Worm (Caenorhabditis elegans) whole organism, L4/young adult: ENCODE results near the gene clec-147.
A peak's percentile ranks its signal among the peaks of the same experiment; 100 is the strongest.

Experiments
- W03F9.2 ChIP-seq: fragments of 150-350 bp; optimal IDR thresholded peaks from 2 replicates; lab custom pipeline; 2014; ENCODE audit warnings: missing biosample characterization, missing genetic modification characterization
- dao-5 ChIP-seq: sonication (generic microtip); optimal IDR thresholded peaks from 2 replicates; lab custom pipeline; 2016; ENCODE audit warnings: missing genotype, missing genetic modification characterization, moderate library complexity, missing compliant biosample characterization
- him-1 ChIP-seq: sonication (generic microtip); optimal IDR thresholded peaks from 2 replicates; lab custom pipeline; 2016; ENCODE audit warnings: missing genotype, missing genetic modification reagents, missing genetic modification characterization, missing compliant biosample characterization

Gene clec-147

DNA sequence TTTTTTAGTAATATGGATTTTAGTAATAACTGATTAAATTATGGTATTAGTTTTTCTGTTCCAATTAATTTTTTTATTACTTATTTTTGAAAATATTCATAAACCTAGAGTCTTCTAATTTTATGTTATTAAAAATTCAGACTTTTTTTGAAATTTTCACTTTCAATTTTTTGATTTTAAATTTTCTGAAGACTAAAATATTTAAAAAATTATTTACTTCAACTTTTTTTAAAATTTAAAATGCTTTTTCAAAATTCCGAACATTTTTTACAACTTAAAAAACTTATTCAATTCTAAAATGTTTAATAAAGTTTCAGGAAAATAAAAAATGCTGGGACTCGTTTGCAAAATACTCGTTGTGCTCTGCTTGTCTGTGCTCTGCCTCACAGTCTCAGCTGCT lies 13.0 kb upstream of the clec-147 start, which contains the start of gene nlp-41:
nlp-41 (plus strand) TSS at position 301 of the 400 bp plus-strand sequence.
- no peak for TF ChIP-seq dao-5 (tag; lab: Kevin White, UChicago)
- TF ChIP-seq W03F9.2: no peak
- TF ChIP-seq him-1 (tag; lab: Kevin White, UChicago): no peak

DNA sequence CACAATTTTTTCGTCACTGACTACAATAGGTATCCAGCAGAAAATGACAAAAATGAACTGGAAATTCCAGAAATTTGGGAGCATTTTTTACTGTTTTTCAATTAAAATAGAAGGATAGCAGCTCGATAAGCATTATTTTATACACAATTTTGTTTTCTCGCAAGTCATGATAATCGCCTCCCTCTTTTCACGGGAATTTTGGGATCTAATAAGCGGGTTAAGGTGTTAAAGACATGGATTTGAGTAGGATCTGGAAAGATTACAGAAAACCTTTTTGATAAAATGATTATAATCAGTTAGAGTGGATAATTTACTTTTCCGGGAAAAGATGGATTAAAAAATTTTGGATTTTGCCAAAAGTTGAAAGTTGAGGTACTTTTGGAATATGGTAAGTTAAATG lies 11.1 kb upstream of the clec-147 start, which contains the start of gene gcy-29:
gcy-29 (minus strand) TSS at position 101 of the 400 bp plus-strand sequence.
- TF ChIP-seq dao-5 (tag; lab: Kevin White, UChicago) (no peak), W03F9.2 (no peak), him-1 (tag; lab: Kevin White, UChicago) (no peak)

DNA sequence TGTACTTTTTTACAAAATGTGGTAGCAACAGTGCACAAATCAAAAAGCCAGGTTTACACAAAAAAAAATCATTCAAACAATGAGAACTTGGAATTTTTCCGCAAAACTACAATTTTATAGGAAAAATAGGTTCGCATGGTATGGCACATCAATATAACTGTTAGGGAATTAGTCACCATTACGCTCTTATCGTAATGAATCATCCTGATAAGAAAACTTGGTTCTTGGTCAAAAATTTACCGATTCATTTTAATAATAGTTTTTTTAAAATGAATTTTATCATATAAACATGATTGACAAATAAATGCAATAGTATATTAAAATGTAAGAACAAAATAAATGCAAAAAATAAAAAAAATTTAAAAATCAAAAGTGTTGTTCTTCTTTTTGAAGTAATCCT lies 2.9 kb upstream of the clec-147 start:
- TF ChIP-seq dao-5 (tag; lab: Kevin White, UChicago) (no peak), W03F9.2 (no peak), him-1 (tag; lab: Kevin White, UChicago) (no peak)

DNA sequence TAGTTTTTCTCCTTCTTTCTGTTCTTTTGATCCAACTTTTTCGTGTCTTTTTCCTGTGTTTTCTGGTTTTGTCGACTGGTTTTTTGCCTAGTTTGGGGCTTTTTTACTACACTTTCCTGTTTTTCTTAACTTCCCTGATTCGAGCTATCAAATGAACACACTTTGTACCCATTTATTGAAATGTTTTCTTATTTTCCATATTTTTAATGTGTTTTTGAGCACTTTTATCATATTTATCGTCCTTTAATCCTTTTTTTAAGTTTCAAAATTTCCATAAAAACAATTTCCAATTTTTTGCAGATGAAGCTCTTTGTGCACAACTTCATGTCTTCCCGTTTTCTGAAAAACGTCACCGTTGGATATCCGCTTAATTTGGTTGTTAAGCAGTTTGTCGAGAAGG lies 3.6 kb downstream of the clec-147 start, which contains the start of gene C04H5.1:
C04H5.1 (plus strand) TSS at position 301 of the 400 bp plus-strand sequence.
- no peak for TF ChIP-seq W03F9.2
- TF ChIP-seq him-1 (tag; lab: Kevin White, UChicago): no peak
- TF ChIP-seq dao-5 (tag; lab: Kevin White, UChicago): no peak

DNA sequence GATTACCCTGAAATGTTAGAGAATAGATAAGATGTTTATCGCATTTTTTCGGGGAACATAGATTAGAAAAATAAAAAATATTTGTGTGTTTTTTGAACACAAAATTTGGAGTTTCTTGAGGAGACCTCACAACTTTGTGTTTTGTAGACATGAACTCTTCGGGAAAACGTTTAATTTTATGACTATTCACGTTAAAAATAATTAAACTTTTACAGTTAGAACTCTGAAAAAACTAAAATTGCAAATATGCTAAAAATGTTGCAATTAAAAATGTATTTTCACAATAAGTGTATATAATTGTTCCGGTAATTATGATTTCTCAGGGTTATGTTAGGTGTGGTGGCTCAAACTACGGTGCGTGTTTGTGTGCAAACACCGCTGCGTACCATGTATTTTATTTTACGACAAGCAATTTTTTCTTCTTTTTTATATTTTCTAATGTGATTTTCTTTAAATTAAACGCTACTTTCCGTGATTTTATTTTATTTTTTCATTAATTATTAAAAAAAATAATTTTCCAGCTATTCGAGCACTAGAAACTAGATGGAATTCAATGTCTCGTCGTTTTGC lies 9.3 kb downstream of the clec-147 start, which contains the start of the genes F57C2.5 and spat-1:
F57C2.5 (minus strand) TSS at position 7 of the 570 bp plus-strand sequence.
spat-1 (plus strand) TSS at position 520 of the 570 bp plus-strand sequence.
- TF ChIP-seq dao-5 (tag; lab: Kevin White, UChicago): no peak
- TF ChIP-seq him-1 (tag; lab: Kevin White, UChicago): no peak
- peak; percentile 71 for TF ChIP-seq W03F9.2

DNA sequence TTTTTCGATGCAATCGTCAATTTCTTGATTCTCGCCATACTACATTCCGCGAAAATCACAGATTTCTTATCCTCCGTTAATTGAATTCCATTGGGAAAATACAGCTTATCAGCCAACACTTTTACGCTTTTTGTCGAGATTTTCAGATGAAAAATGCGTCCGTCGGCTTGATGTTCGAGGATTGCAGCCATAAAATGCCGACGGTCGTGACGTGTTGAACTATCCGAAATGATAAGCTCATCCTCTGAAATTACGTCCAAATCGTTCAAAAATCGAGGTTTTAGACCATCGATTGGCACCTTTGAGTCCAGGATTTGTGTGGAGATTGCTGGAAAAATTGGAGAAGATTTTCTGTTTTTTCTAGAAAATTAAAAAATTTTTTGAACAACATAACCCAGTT lies 10.5 kb downstream of the clec-147 start:
- no peak for TF ChIP-seq W03F9.2
- no peak for TF ChIP-seq him-1 (tag; lab: Kevin White, UChicago)
- no peak for TF ChIP-seq dao-5 (tag; lab: Kevin White, UChicago)

DNA sequence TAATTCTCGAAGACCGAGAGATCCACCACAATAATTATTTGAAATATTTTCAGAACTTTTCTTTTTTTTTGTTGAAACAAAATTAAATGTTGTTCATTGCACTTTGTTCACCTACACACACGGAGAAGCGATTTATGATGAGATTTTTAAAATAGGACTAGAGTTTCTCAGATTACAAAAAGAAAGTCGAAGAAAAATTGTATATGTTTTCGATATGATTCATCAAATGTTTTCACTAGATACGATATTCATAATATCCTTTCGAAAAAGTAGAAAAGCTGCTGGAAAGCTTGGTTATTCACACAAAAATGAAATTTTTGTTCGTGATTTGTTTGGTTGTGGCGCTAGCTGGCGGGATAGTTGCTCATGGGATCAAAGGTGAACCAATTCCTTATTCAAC lies 12.6 kb downstream of the clec-147 start, which contains the start of gene F57C2.4:
F57C2.4 (plus strand) TSS at position 301 of the 400 bp plus-strand sequence.
- TF ChIP-seq him-1 (tag; lab: Kevin White, UChicago) (no peak), dao-5 (tag; lab: Kevin White, UChicago) (no peak), W03F9.2 (no peak)

DNA sequence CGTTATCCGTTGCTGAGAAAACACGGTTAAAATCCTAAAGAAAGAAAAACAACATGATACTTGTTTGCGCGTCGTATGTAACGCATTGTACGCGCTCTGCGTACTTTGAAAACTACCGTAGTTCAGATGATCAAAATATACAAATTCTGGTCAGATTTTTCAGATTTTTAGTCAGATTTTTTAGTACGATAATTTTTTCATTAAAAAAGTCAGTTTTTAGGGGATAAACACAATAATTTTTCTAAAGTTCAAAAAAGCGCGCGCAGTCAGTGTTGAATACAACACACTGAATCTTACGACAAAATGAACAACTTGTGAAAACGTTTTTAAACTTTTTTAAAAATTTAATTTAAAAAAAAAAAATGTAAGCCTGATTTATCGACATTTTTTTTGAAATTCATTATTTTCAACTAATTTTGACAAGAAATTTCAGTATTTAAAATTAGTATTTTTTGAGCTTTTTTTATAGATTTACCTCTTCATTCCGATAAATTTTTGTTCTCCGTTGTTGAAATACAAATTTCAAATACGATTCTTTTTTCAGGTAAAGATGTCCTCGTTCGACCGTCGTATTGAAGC lies 13.9 kb downstream of the clec-147 start, which contains the start of gene pot-2:
pot-2 (plus strand) TSS at position 529 of the 579 bp plus-strand sequence.
- TF ChIP-seq W03F9.2 (no peak), him-1 (tag; lab: Kevin White, UChicago) (no peak), dao-5 (tag; lab: Kevin White, UChicago) (no peak)

DNA sequence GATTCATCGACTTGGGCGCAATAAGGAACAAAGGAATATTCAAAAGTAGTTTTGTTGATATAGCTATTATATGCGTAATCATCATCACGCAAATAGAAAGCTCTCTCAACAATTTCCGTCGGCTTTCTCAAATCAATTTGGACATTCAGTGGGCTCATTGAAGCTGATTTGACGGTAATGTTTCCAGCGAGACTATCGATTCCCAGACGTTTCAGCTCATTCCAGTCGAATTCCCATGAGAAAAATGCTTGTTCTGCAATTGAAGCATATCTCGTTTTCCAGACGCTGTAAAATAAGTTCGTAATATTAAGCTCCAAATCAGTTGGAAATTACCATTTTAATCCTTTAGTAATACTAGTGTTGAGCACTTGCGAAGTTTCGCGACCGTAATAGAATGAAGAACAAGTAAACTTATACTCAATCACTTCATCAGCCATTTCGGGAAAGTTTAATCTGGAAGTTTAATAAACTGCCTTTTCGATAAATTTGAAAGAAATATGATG lies 14.5 kb downstream of the clec-147 start, which contains the start of gene btb-20:
btb-20 (minus strand) TSS at position 453 of the 503 bp plus-strand sequence.
- TF ChIP-seq him-1 (tag; lab: Kevin White, UChicago) (no peak), W03F9.2 (no peak), dao-5 (tag; lab: Kevin White, UChicago) (no peak)

DNA sequence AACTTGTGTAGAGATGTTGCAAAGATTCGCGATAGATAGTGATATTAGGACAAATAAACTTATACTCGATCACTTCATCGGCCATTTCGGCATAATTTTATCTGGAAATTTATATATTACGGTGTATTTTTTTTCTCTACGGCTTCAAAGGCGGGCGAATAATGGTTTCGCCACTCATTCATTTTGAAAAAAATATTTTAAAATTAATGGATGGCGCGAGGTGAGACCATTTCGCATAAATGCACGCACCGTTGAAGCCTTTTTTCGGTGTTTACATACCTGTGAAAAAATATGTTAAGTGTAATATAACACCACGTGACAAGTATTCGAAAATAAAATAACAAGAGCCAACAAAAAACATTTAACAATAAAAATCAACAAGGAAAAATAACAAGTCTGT lies 15.6 kb downstream of the clec-147 start, which contains the start of gene btb-19:
btb-19 (minus strand) TSS at position 101 of the 400 bp plus-strand sequence.
- TF ChIP-seq dao-5 (tag; lab: Kevin White, UChicago): no peak
- TF ChIP-seq W03F9.2: no peak
- TF ChIP-seq him-1 (tag; lab: Kevin White, UChicago): no peak

DNA sequence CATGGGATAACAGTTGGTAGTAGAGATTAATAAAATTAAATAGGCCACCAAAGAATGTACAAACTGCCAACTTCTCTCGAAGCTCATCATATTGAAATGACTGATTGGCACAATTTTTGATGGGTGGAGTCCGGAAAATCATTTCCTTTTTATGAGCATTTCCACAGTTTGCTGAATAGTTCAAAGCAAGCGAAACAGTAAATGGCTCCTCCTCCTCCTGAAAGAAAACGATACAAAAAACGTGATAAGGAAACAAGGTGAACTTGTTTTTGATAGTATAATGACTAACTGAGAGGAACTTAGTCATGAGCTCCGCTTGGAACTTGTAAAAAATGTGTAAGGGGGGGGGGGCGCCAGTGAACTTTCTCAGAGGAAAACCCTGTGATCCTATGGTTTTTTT lies 22.6 kb downstream of the clec-147 start, which contains the start of gene K10H10.9:
K10H10.9 (minus strand) TSS at position 101 of the 400 bp plus-strand sequence.
- TF ChIP-seq him-1 (tag; lab: Kevin White, UChicago): no peak
- no peak for TF ChIP-seq dao-5 (tag; lab: Kevin White, UChicago)
- TF ChIP-seq W03F9.2: no peak

DNA sequence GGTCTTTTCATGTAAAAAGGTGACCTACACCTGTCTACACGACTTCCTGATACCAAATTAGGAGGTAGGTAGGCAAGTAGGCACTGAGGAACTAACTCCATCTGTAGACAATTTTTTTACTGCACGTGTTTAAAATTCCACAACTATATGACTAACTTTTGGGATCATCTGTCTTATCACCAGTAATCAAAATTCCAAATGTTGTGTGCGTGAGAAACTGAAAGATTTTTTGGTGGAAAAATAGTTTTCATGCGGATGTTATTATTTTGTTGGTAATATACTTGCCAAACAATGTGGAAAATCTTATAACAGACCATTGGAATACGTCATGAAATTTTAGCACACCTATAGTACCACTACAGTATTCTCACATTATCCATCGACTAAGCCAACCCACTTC lies 26.4 kb downstream of the clec-147 start, which contains the start of gene K10H10.13:
K10H10.13 (minus strand) TSS at position 101 of the 400 bp plus-strand sequence.
- TF ChIP-seq him-1 (tag; lab: Kevin White, UChicago): no peak
- TF ChIP-seq dao-5 (tag; lab: Kevin White, UChicago): no peak
- no peak for TF ChIP-seq W03F9.2

DNA sequence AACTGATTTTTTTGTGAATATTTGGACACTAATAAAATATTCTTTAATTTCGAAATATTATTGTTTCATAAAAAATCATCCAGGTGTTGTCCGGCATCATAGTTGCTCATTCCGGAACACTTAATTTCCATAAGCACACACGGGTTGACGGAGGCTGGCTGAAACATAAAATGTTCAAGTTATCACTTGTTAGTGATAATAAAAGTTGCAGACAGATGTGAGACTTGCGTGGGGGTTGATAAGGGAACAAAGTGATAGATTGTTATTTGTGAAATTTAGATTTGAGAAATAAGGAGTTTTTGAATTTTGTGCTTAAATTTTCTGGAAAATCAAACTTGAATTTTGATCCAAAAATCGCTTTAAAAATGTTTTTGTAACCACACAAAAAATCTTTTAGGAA lies 27.5 kb downstream of the clec-147 start:
- no peak for TF ChIP-seq him-1 (tag; lab: Kevin White, UChicago)
- no peak for TF ChIP-seq W03F9.2
- no peak for TF ChIP-seq dao-5 (tag; lab: Kevin White, UChicago)

DNA sequence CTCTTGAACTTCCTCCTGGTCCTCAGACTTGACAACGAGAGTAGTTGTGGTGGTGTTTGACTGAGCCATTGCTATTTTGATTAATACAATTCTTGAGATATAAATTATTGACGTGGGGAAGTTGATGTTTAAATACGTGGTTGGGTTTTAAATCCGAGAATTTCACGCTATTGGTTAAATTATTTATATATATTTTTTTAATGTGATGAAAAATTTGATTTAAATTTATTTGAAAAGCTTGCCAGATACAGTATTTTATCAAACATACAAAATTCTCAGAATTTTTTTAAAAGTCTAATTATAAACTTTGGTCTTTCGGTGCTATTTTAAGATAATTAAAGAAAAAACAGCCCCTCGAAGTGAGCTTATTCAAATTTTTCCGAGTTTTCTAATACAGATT lies 30.1 kb downstream of the clec-147 start, which contains the start of the genes K10H10.7 and K10H10.10:
K10H10.7 (minus strand) TSS at position 101 of the 400 bp plus-strand sequence.
K10H10.10 (plus strand) TSS at position 204 of the 400 bp plus-strand sequence.
- TF ChIP-seq W03F9.2 (no peak), him-1 (tag; lab: Kevin White, UChicago) (no peak), dao-5 (tag; lab: Kevin White, UChicago) (no peak)
